Worm (Caenorhabditis elegans) whole organism, L2 larva: ENCODE results near the gene T24F1.4.

ENCODE experiments used
- elt-3 ChIP-seq: sonication (generic microtip); optimal IDR thresholded peaks from 2 replicates; lab custom pipeline; 2017; ENCODE audit warnings: missing biosample characterization, missing genetic modification characterization
- nhr-237 ChIP-seq: fragments of 150-350 bp; optimal IDR thresholded peaks from 2 replicates; lab custom pipeline; 2014; ENCODE audit warnings: missing biosample characterization, missing genetic modification characterization

ce11 chrII:11307332-11307731 lies 6.7 kb downstream of the T24F1.4 start:
- TF ChIP-seq nhr-237 (no peak), elt-3 (tag; lab: Kevin White, UChicago) (no peak)
